Fruit fly (Drosophila melanogaster): ENCODE measurements around the gene dac.

Gene dac

dm6 chr2L:16521345-16522285, 35.8 kb upstream of the dac start:
- TF ChIP-seq CG17801 (GFP tag; optimal IDR thresholded peaks at IDR 0.05; ENCODE audit: partially characterized antibody) = peak; percentile 11

dm6 chr2L:16520475-16521344, 34.9 kb upstream of the dac start:
- TF ChIP-seq CG17801 (GFP tag; optimal IDR thresholded peaks at IDR 0.05; ENCODE audit: partially characterized antibody) = no peak

DNA sequence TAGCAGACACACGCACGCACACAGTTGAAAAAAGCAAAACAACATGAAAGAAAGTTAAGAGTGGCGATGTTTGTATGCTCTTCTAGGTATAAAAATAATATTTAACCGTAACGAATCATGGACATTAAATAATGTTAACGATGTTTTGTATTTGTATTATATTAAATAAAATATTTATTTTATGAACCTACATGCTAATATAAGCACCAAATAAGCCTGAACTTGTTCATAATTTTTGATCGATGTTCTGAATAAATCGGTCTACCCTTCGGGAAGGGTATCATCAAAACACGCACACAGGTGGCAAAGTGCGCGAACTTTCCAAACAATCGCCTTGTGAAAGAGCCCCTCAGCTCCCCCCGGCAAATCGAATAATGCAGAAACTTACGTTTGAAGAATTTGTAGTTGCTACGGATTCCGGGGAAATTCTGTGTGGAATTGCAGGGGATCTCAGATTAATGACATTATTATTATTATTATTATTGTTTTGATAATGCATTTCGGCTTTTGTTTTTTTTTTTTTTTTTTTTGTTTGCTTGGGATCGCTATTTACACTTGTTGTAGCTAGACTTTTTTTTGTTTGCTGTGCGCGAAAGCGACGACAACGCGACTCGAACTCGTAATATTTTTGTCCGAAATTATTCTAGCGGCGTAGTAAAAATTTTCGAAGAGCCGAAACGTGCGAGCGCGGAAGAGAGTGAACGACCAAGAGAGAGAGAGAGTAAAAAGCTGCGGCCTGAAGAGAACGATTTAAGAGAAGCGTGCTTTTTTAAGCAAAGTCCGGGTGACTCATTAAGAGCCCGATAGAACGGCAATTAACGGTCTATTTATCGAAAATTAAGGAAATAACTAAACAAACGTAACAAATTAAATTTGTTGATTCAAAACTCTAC, 34.0 kb upstream of the dac start:
- peak; percentile 8 for TF ChIP-seq CG17801 (GFP tag; optimal IDR thresholded peaks at IDR 0.05; ENCODE audit: partially characterized antibody)

DNA sequence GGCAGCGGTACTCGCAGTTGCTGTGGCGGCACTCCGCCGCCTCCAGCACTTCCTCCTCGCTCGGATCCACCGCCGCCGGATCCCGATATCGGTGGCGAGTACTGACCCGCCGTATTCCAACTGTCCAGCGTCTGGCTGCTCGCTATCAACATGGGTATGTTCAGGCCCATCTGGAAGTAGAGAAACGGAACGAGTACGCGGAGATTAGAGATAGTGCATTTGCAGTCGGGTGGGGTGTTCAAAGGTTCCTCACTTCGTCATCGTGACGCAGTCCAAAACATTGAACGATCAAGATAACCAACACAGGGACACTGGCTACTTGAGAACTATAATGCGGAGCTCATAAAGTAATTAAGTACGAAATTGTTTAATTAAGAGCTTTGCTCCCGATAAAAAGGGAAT, 25.5 kb upstream of the dac start:
- TF ChIP-seq CG17801 (GFP tag; optimal IDR thresholded peaks at IDR 0.05; ENCODE audit: partially characterized antibody) = no peak

DNA sequence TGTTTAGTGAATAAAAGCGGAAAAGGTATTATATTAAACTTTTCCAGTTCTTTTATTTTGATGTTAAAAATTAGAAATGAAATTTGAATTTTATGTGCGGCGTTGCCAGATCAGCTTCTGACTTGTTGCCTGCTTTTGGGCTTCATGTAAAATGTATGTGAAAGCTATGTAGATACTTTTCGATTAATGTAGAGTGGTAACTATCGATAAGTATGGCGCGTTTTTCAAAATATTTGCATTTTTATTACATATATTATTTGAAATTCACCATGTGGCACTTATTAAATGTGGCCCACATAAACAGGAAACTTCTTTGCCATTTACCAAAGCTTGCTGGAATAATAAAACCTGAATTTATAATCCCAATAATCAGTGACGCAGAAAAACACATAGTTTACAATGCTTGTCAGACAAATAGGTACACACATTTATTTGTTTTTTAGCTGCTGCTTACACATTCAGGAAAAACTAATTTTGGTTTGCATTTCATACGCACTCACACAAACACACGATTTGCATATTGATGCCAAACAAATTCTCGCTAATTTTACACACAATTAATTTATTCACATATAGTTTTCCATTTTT, 22.0 kb upstream of the dac start:
- TF ChIP-seq CG17801 (GFP tag; optimal IDR thresholded peaks at IDR 0.05; ENCODE audit: partially characterized antibody) = no peak

DNA sequence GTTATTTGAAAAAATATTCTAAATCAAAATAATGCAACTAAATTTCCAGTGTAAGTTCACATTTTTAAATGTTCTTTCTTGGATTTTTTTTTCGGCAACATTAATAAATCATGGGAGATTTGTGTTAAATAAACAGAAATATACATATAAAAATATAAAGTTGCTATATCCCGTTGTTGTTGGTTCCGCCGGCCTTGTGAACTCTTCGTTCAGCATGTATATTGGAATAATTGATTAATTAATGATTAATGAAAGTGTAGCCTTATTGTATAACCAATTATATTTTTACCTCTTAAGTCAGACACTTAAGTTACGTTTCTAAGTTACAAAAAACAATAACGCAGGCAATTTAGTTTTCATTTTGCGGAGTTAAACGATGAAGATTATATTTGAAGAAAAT, 21.4 kb upstream of the dac start:
- TF ChIP-seq CG17801 (GFP tag; optimal IDR thresholded peaks at IDR 0.05; ENCODE audit: partially characterized antibody) = no peak

- no peak for TF ChIP-seq CG17801 (GFP tag; optimal IDR thresholded peaks at IDR 0.05; ENCODE audit: partially characterized antibody)
Measured at dm6 chr2L:16502898-16503551, 17.2 kb upstream of the dac start.

DNA sequence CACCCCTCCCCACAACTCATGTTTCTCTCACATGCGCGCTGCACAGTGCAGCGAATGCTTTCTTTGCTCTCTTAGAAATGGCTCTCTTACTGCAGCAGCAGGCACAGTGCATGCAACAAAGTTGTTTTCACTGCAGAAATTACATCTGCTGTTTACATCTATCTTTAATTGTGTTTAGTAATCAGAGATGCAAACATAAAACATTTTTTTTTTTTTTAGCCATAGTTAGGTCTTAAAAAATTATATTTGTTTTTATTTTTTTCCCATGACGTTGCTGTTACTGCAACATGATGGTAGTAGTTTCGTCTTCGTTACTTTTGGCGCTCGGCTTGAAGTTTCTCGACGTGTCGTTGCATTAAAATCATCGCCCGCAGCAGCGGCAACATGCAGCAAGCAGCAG, 15.6 kb upstream of the dac start:
- no peak for TF ChIP-seq CG17801 (GFP tag; optimal IDR thresholded peaks at IDR 0.05; ENCODE audit: partially characterized antibody)

dm6 chr2L:16500469-16500868, 14.7 kb upstream of the dac start:
- peak; percentile 20 for TF ChIP-seq CG17801 (GFP tag; optimal IDR thresholded peaks at IDR 0.05; ENCODE audit: partially characterized antibody)

DNA sequence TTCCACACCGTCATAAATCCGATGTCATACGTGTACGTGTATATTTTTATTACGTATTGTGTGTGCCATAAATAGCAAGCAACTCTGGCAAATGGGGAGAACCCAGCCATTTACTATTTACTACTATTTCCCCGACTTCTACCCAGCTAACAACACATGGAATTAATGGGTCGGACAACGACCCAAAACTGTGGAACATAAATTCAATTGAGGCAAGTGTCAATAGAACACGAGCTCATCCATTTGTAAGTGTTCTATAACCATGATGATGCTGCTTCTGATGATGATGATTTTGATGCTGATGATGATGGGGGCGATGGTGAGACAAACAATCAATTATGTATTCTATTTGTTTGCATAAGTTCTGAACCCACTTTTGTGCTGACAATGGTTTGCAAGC, 13.8 kb upstream of the dac start:
- TF ChIP-seq CG17801 (GFP tag; optimal IDR thresholded peaks at IDR 0.05; ENCODE audit: partially characterized antibody) = no peak

DNA sequence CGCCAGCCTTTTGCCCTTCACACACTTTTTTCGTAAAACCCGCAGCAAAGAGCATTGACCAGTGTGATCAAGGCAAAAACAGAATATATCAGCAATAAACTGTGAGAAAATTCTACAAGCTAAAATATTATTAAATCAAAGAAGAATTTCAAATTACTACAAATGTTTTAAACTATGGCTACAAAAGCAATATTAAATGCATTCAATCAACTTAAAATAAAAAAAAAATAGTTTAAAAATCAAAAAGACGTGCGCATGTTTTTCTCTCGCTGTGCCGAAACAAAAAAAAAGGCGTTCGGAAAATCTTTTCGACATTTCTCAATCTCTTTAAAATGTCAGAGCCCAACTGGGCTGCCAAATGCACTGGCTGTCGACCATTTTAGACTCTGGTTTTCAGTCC, 12.3 kb upstream of the dac start:
- TF ChIP-seq CG17801 (GFP tag; optimal IDR thresholded peaks at IDR 0.05; ENCODE audit: partially characterized antibody) = no peak

DNA sequence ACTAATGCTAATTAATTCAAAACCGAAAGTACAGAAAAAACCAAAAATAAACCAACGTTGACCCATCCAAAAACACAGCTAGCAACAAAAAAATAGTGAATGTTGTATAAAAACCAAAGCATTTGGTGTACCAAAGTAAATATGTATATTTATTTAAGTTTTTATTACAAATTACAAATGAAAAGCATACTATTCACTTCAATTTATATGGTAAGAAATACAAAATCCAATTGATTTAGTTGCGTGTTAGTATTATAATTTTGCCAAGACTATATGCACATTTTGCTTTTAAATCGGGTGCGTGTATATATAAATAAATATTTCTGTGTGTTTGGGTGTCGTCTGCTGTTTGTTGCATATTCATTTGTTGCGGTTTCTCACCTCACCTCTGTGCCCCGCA, 11.4 kb upstream of the dac start:
- no peak for TF ChIP-seq CG17801 (GFP tag; optimal IDR thresholded peaks at IDR 0.05; ENCODE audit: partially characterized antibody)

dm6 chr2L:16495193-16495780, 9.5 kb upstream of the dac start:
- TF ChIP-seq CG17801 (GFP tag; optimal IDR thresholded peaks at IDR 0.05; ENCODE audit: partially characterized antibody) = no peak
